Worm (Caenorhabditis elegans) whole organism, L1 larva: ENCODE results near the gene C26B9.3.
A peak's percentile ranks its signal among the peaks of the same experiment; 100 is the strongest.

Experiments
- C04F5.9 ChIP-seq: sonication (generic microtip); optimal IDR thresholded peaks from 2 replicates; lab custom pipeline; 2016; ENCODE audit warnings: missing genetic modification characterization, missing compliant biosample characterization
- C34B4.2 ChIP-seq: sonication (generic microtip); optimal IDR thresholded peaks from 2 replicates; lab custom pipeline; 2017; ENCODE audit warnings: mild to moderate bottlenecking, missing genetic modification characterization, missing compliant biosample characterization
- F16B12.6 ChIP-seq: fragments of 150-350 bp; optimal IDR thresholded peaks from 2 replicates; lab custom pipeline; 2014; ENCODE audit warnings: missing biosample characterization, missing genetic modification characterization
- Y116A8C.19 ChIP-seq: sonication (generic microtip); optimal IDR thresholded peaks from 2 replicates; lab custom pipeline; 2016; ENCODE audit warnings: missing compliant biosample characterization, missing genetic modification characterization, borderline replicate concordance
- alr-1 ChIP-seq: fragments of 200-800 bp; sonication (Bioruptor generic); optimal IDR thresholded peaks from 2 replicates; lab custom pipeline; 2018; ENCODE audit warnings: borderline replicate concordance, mild to moderate bottlenecking, missing genetic modification characterization, missing compliant biosample characterization
- aly-2 ChIP-seq: fragments of 150-350 bp; optimal IDR thresholded peaks from 2 replicates; lab custom pipeline; 2014; ENCODE audit warnings: missing biosample characterization, missing genetic modification characterization
- ama-1 ChIP-seq: fragments of 150-350 bp; optimal IDR thresholded peaks from 2 replicates; lab custom pipeline; 2014
- blmp-1 ChIP-seq: fragments of 150-350 bp; optimal IDR thresholded peaks from 2 replicates; lab custom pipeline; 2014; ENCODE audit warnings: missing biosample characterization, missing genetic modification characterization
- ceh-82 ChIP-seq, 3 experiments: fragments of 150-350 bp in 1 of 3; sonication (generic microtip) in 2 of 3; optimal IDR thresholded peaks; 2 replicates each; lab custom pipeline; 2014 to 2017; ENCODE audit warnings: missing biosample characterization in 3 of 3, missing genetic modification characterization in 3 of 3
- ceh-90 ChIP-seq: sonication (generic microtip); optimal IDR thresholded peaks from 2 replicates; lab custom pipeline; 2016; ENCODE audit warnings: missing genetic modification characterization, missing compliant biosample characterization
- ces-1 ChIP-seq: fragments of 150-350 bp; optimal IDR thresholded peaks from 2 replicates; lab custom pipeline; 2014; ENCODE audit warnings: missing biosample characterization, missing genetic modification reagents, missing genetic modification characterization
- dpl-1 ChIP-seq, 3 experiments: fragments of 150-350 bp in 2 of 3; sonication (generic microtip) in 1 of 3; optimal IDR thresholded peaks; 2 replicates each; lab custom pipeline; 2014 to 2017; ENCODE audit warnings: missing biosample characterization in 3 of 3, missing genetic modification characterization in 3 of 3, missing genetic modification reagents in 3 of 3
- dsc-1 ChIP-seq: sonication (generic microtip); optimal IDR thresholded peaks from 2 replicates; lab custom pipeline; 2016; ENCODE audit warnings: mild to moderate bottlenecking, missing genetic modification characterization, missing compliant biosample characterization
- efl-1 ChIP-seq, 4 experiments: fragments of 150-350 bp; optimal IDR thresholded peaks in 3 of 4; peaks in 1 of 4; 1 replicate in 1 of 4; 2 replicates in 3 of 4; lab custom pipeline; 2014; ENCODE audit warnings: missing biosample characterization in 2 of 4, missing genetic modification characterization in 2 of 4, missing genetic modification reagents in 2 of 4
- efl-3 ChIP-seq: fragments of 200-800 bp; sonication (Bioruptor generic); optimal IDR thresholded peaks from 2 replicates; lab custom pipeline; 2018; ENCODE audit warnings: mild to moderate bottlenecking, missing genetic modification characterization, missing compliant biosample characterization
- egl-13 ChIP-seq: sonication (generic microtip); optimal IDR thresholded peaks from 2 replicates; lab custom pipeline; 2016; ENCODE audit warnings: missing genotype, missing genetic modification reagents, missing genetic modification characterization, missing compliant biosample characterization
- egl-27 ChIP-seq, 2 experiments: fragments of 150-350 bp in 1 of 2; sonication (generic microtip); optimal IDR thresholded peaks; 3 replicates each; lab custom pipeline; 2017 to 2018; ENCODE audit warnings: missing biosample characterization in 2 of 2, missing genetic modification characterization in 2 of 2, missing genetic modification reagents in 2 of 2
- elt-2 ChIP-seq: sonication (generic microtip); optimal IDR thresholded peaks from 2 replicates; lab custom pipeline; 2016; ENCODE audit warnings: missing genetic modification characterization, mild to moderate bottlenecking, inconsistent platforms, missing compliant biosample characterization, missing genetic modification reagents
- ets-5 ChIP-seq: fragments of 200-800 bp; sonication (Bioruptor generic); IDR thresholded peaks from 2 replicates; pipeline ENCODE4 v1.3.6; 2022; ENCODE audit warnings: missing genetic modification characterization, missing compliant biosample characterization
- fos-1 ChIP-seq: fragments of 150-350 bp; optimal IDR thresholded peaks from 2 replicates; lab custom pipeline; 2014; ENCODE audit warnings: missing biosample characterization, missing genetic modification characterization
- hlh-17 ChIP-seq: fragments of 200-800 bp; sonication (Bioruptor generic); optimal IDR thresholded peaks from 2 replicates; lab custom pipeline; 2018; ENCODE audit warnings: missing genetic modification characterization, mild to moderate bottlenecking, missing compliant biosample characterization, moderate library complexity, borderline replicate concordance
- hpl-2 ChIP-seq: fragments of 150-350 bp; optimal IDR thresholded peaks from 2 replicates; lab custom pipeline; 2014; ENCODE audit warnings: missing biosample characterization, missing genetic modification reagents, missing genetic modification characterization
- irx-1 ChIP-seq: sonication (generic microtip); optimal IDR thresholded peaks from 2 replicates; lab custom pipeline; 2016; ENCODE audit warnings: missing genetic modification characterization, missing compliant biosample characterization
- jun-1 ChIP-seq: fragments of 150-350 bp; optimal IDR thresholded peaks from 2 replicates; lab custom pipeline; 2014; ENCODE audit warnings: missing biosample characterization, missing genetic modification reagents, missing genetic modification characterization
- lin-14 ChIP-seq: fragments of 200-800 bp; sonication (Bioruptor generic); optimal IDR thresholded peaks from 2 replicates; lab custom pipeline; 2018; ENCODE audit warnings: mild to moderate bottlenecking, missing genetic modification characterization, moderate library complexity, missing compliant biosample characterization
- lin-15B ChIP-seq: fragments of 150-350 bp; sonication (generic microtip); optimal IDR thresholded peaks from 3 replicates; lab custom pipeline; 2014; ENCODE audit warnings: missing biosample characterization, missing genetic modification characterization
- lin-39 ChIP-seq: fragments of 150-350 bp; optimal IDR thresholded peaks from 2 replicates; lab custom pipeline; 2014; ENCODE audit warnings: missing biosample characterization, missing genetic modification reagents, missing genetic modification characterization
- mab-9 ChIP-seq: fragments of 200-800 bp; sonication (Bioruptor generic); IDR thresholded peaks from 2 replicates; pipeline ENCODE4 v1.3.6; 2022; ENCODE audit warnings: missing genetic modification reagents, missing genetic modification characterization, missing compliant biosample characterization
- nhr-12 ChIP-seq: sonication (generic microtip); optimal IDR thresholded peaks from 2 replicates; lab custom pipeline; 2017; ENCODE audit warnings: missing biosample characterization, missing genetic modification characterization
- nhr-19 ChIP-seq: fragments of 200-800 bp; sonication (Bioruptor generic); conservative IDR thresholded peaks from 2 replicates; pipeline ENCODE4 v1.3.6; 2022; ENCODE audit warnings: missing genetic modification characterization, missing compliant biosample characterization
- nhr-28 ChIP-seq: fragments of 150-350 bp; optimal IDR thresholded peaks from 2 replicates; lab custom pipeline; 2014; ENCODE audit warnings: missing biosample characterization, missing genetic modification characterization
- nhr-47 ChIP-seq: sonication (generic microtip); optimal IDR thresholded peaks from 2 replicates; lab custom pipeline; 2016; ENCODE audit warnings: mild to moderate bottlenecking, missing genetic modification characterization, moderate library complexity, missing compliant biosample characterization
- nhr-71 ChIP-seq: sonication (generic microtip); optimal IDR thresholded peaks from 2 replicates; lab custom pipeline; 2016; ENCODE audit warnings: mild to moderate bottlenecking, missing genetic modification characterization, moderate library complexity, missing compliant biosample characterization
- nhr-76 ChIP-seq: sonication (generic microtip); optimal IDR thresholded peaks from 2 replicates; lab custom pipeline; 2017; ENCODE audit warnings: missing biosample characterization, missing genetic modification characterization
- nhr-77 ChIP-seq: fragments of 150-350 bp; optimal IDR thresholded peaks from 2 replicates; lab custom pipeline; 2014; ENCODE audit warnings: missing biosample characterization, missing genetic modification characterization
- nhr-84 ChIP-seq: sonication (generic microtip); optimal IDR thresholded peaks from 2 replicates; lab custom pipeline; 2017; ENCODE audit warnings: missing biosample characterization, missing genetic modification characterization
- nhr-85 ChIP-seq: sonication (generic microtip); peaks from one replicate; lab custom pipeline; 2016; ENCODE audit warnings: missing genetic modification characterization, inconsistent platforms, missing compliant biosample characterization
- nhr-90 ChIP-seq: sonication (generic microtip); optimal IDR thresholded peaks from 2 replicates; lab custom pipeline; 2016; ENCODE audit warnings: mild to moderate bottlenecking, missing genetic modification characterization, missing compliant biosample characterization; ENCODE audit not compliant: poor library complexity
- pqm-1 ChIP-seq: sonication (generic microtip); optimal IDR thresholded peaks from 3 replicates; lab custom pipeline; 2017; ENCODE audit warnings: missing biosample characterization, missing genetic modification characterization
- rnt-1 ChIP-seq: sonication (generic microtip); optimal IDR thresholded peaks from 2 replicates; lab custom pipeline; 2016; ENCODE audit warnings: mild to moderate bottlenecking, missing genetic modification characterization, moderate library complexity, missing compliant biosample characterization
- snpc-4 ChIP-seq: fragments of 150-350 bp; optimal IDR thresholded peaks from 2 replicates; lab custom pipeline; 2014; ENCODE audit warnings: missing biosample characterization, missing genetic modification characterization
- sup-37 ChIP-seq: fragments of 200-800 bp; sonication (Bioruptor generic); optimal IDR thresholded peaks from 2 replicates; lab custom pipeline; 2018; ENCODE audit warnings: mild to moderate bottlenecking, missing genetic modification characterization, missing compliant biosample characterization
- swsn-7 ChIP-seq: sonication (generic microtip); optimal IDR thresholded peaks from 2 replicates; lab custom pipeline; 2016; ENCODE audit warnings: missing genetic modification characterization, missing compliant biosample characterization
- tbx-2 ChIP-seq: sonication (generic microtip); optimal IDR thresholded peaks from 2 replicates; lab custom pipeline; 2016; ENCODE audit warnings: missing genetic modification characterization, missing compliant biosample characterization
- tlp-1 ChIP-seq: fragments of 150-350 bp; optimal IDR thresholded peaks from 2 replicates; lab custom pipeline; 2014; ENCODE audit warnings: missing biosample characterization, missing genetic modification characterization
- unc-30 ChIP-seq: sonication (generic microtip); optimal IDR thresholded peaks from 2 replicates; lab custom pipeline; 2017; ENCODE audit warnings: missing biosample characterization, missing genetic modification characterization
- unc-62 ChIP-seq: fragments of 150-350 bp; optimal IDR thresholded peaks from 2 replicates; lab custom pipeline; 2014; ENCODE audit warnings: missing biosample characterization, missing genetic modification reagents, missing genetic modification characterization
- unc-98 ChIP-seq: fragments of 200-800 bp; sonication (Bioruptor generic); IDR thresholded peaks from 2 replicates; pipeline ENCODE4 v1.3.6; 2022; ENCODE audit warnings: missing genetic modification characterization, missing compliant biosample characterization
- vab-15 ChIP-seq: sonication (generic microtip); optimal IDR thresholded peaks from 2 replicates; lab custom pipeline; 2017; ENCODE audit warnings: missing genotype, mild to moderate bottlenecking, missing genetic modification characterization, missing compliant biosample characterization
- zag-1 ChIP-seq: fragments of 150-350 bp; optimal IDR thresholded peaks from 2 replicates; lab custom pipeline; 2014; ENCODE audit warnings: missing biosample characterization, missing genetic modification characterization
- ztf-11 ChIP-seq, 2 experiments: sonication (generic microtip); optimal IDR thresholded peaks; 2 replicates each; lab custom pipeline; 2016 to 2017; ENCODE audit warnings: missing genetic modification characterization in 2 of 2, missing biosample characterization in 1 of 2, missing compliant biosample characterization in 1 of 2
- ztf-4 ChIP-seq: fragments of 150-350 bp; optimal IDR thresholded peaks from 2 replicates; lab custom pipeline; 2014; ENCODE audit warnings: missing biosample characterization, missing genetic modification characterization

C26B9.3 gene

DNA sequence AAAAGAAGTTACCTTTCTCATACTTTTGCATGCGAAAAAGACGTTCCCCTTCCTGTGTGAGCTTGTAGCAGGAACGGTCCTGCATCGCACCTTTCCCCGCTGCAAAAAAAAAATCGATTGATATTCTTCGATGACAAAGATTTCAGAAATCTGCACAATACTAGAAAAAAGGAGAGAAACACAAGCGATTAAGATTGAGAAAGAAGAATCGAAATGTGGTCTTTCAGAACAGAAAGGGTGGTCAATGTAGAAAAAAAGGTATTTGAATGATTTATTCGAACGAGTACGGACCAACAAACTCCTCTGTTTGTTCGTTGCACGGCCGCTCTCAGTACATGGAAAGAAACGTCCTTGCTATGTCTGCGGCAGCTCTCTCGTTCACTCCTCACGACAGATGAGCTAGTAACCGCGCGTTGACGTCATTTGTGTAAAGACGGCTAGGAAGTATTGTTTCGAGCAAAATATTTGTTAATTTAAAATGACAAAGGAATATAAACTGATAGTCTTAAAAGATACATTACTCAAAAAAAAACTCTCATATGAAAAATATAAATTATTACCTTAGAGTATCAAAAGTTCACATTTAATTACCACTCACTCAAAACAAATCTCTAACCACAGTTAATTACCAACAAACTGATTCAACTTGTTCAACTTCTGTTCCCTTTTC lies 40.0 kb upstream of the C26B9.3 start, which contains the start of gene ift-81 (continued):
- TF ChIP-seq efl-1 (optimal IDR thresholded peaks at IDR 0.05; lab: Kevin White, UChicago) (peak; percentile 37 to 41), efl-1 (GFP tag; optimal IDR thresholded peaks at IDR 0.05 in 1 of 2; lab: Kevin White, UChicago) (peak; percentile 5 to 90), rnt-1 (tag; lab: Kevin White, UChicago) (peak; percentile 79), zag-1 (tag; lab: Kevin White, UChicago) (no peak), ces-1 (no peak), unc-98 (GFP tag; lab: Robert Waterston, UW) (no peak), elt-2 (tag; lab: Kevin White, UChicago) (no peak), nhr-77 (peak; percentile 15), lin-15B (no peak), efl-3 (GFP tag; lab: Kevin White, UChicago) (no peak), unc-30 (tag; lab: Kevin White, UChicago) (no peak), C34B4.2 (tag; lab: Kevin White, UChicago) (no peak), ztf-11 (tag; optimal IDR thresholded peaks at IDR 0.05; lab: Kevin White, UChicago) (peak in 1 of 2 experiments; percentile 8), swsn-7 (tag; lab: Kevin White, UChicago) (peak; percentile 74), nhr-76 (tag; lab: Kevin White, UChicago) (no peak), nhr-71 (tag; lab: Kevin White, UChicago) (peak; percentile 81), vab-15 (tag; lab: Kevin White, UChicago) (no peak), nhr-28 (tag; lab: Kevin White, UChicago) (no peak), lin-14 (GFP tag; lab: Kevin White, UChicago) (peak; percentile 79), sup-37 (GFP tag; lab: Kevin White, UChicago) (no peak), ama-1 (lab: Kevin White, UChicago) (no peak), hpl-2 (no peak), nhr-90 (tag; lab: Kevin White, UChicago) (no peak), hlh-17 (GFP tag; lab: Kevin White, UChicago) (no peak), Y116A8C.19 (tag; lab: Kevin White, UChicago) (no peak), pqm-1 (tag; lab: Kevin White, UChicago) (no peak), unc-62 (GFP tag; lab: Kevin White, UChicago) (no peak), ets-5 (GFP tag; lab: Robert Waterston, UW) (no peak), C04F5.9 (no peak), nhr-85 (tag; lab: Kevin White, UChicago) (no peak), alr-1 (tag; lab: Kevin White, UChicago) (no peak), mab-9 (no peak), nhr-12 (tag; lab: Kevin White, UChicago) (no peak), F16B12.6 (tag; lab: Kevin White, UChicago) (no peak), irx-1 (no peak), snpc-4 (tag; lab: Kevin White, UChicago) (no peak), egl-27 (tag; optimal IDR thresholded peaks at IDR 0.05; lab: Kevin White, UChicago) (no peak), ceh-82 (tag; optimal IDR thresholded peaks at IDR 0.05; lab: Kevin White, UChicago) (peak; percentile 18 to 63 (median 45)), ceh-90 (tag; lab: Kevin White, UChicago) (no peak), nhr-19 (GFP tag; lab: Robert Waterston, UW) (peak; percentile 61), tbx-2 (peak; percentile 64), nhr-47 (tag; lab: Kevin White, UChicago) (peak; percentile 73), dsc-1 (peak; percentile 68), jun-1 (no peak), blmp-1 (tag; lab: Kevin White, UChicago) (no peak), dpl-1 (GFP tag; optimal IDR thresholded peaks at IDR 0.05; lab: Kevin White, UChicago) (peak in 2 of 3 experiments; percentile 35 to 52), lin-39 (tag; lab: Kevin White, UChicago) (peak; percentile 26), egl-13 (tag; lab: Kevin White, UChicago) (peak; percentile 37), ztf-4 (tag; lab: Kevin White, UChicago) (no peak), tlp-1 (tag; lab: Kevin White, UChicago) (no peak), aly-2 (tag; lab: Kevin White, UChicago) (no peak), fos-1 (tag; lab: Kevin White, UChicago) (no peak), nhr-84 (tag; lab: Kevin White, UChicago) (no peak)
